Fruit fly (Drosophila melanogaster): Measurements from ENCODE around the gene SAK.

The SAK gene

DNA sequence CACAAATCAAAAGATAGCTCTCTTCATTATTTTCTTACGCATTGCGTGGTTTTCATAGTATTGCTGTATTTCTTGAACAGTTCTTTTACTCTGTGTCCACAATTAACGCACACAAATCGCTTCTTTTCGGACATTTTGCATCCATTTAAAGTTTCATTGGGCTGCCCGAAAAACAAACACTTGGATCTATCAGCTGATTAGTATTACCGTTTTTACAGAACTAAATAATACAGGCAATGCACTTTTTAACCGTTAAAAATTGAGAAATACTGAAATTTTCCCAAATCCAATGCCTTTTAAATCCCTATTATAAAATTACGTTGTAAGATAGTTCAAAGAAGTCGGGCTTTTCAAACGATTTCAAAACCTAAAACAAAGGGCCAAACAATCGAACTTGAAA, 13.4 kb upstream of the SAK start, which contains the start of gene Arv1:
Gene Arv1, minus strand, starts transcription at position 226 of the 400 bp plus-strand sequence.
- TF ChIP-seq cad (GFP tag; optimal IDR thresholded peaks at IDR 0.05) (no peak), dmrt11E (tag; optimal IDR thresholded peaks at IDR 0.05) (no peak), zfh2 (GFP tag; optimal IDR thresholded peaks at IDR 0.05) (no peak), CG9437 (GFP tag; optimal IDR thresholded peaks at IDR 0.05) (no peak), kah (GFP tag; optimal IDR thresholded peaks at IDR 0.05) (no peak), CG17568 (GFP tag; optimal IDR thresholded peaks at IDR 0.05) (no peak), Gug (GFP tag; IDR thresholded peaks at IDR 0.05) (no peak), CG11456 (GFP tag; IDR thresholded peaks at IDR 0.05) (no peak), Blimp-1 (GFP tag; optimal IDR thresholded peaks at IDR 0.05) (no peak), CG12744 (GFP tag; optimal IDR thresholded peaks at IDR 0.05) (no peak), jing (GFP tag; optimal IDR thresholded peaks at IDR 0.05) (no peak), sens-2 (GFP tag; IDR thresholded peaks at IDR 0.05) (no peak), stwl (tag; optimal IDR thresholded peaks at IDR 0.05) (peak; percentile 57), CG15011 (GFP tag; optimal IDR thresholded peaks at IDR 0.05) (no peak), phol (tag; optimal IDR thresholded peaks at IDR 0.05) (peak; percentile 22), Hand (GFP tag; optimal IDR thresholded peaks at IDR 0.05) (no peak), CG8089 (GFP tag; optimal IDR thresholded peaks at IDR 0.05) (no peak), sr (GFP tag; IDR thresholded peaks at IDR 0.05) (no peak), CG3065 (GFP tag; optimal IDR thresholded peaks at IDR 0.05) (no peak), CG15073 (GFP tag; optimal IDR thresholded peaks at IDR 0.05) (no peak), Tbp (GFP tag; optimal IDR thresholded peaks at IDR 0.05) (no peak), Myb (GFP tag; optimal IDR thresholded peaks at IDR 0.05) (peak; percentile 76), CG42726 (GFP tag; IDR thresholded peaks at IDR 0.05; ENCODE audit: partially characterized antibody) (no peak), CG11723 (GFP tag; optimal IDR thresholded peaks at IDR 0.05) (no peak), CG7786 (GFP tag; optimal IDR thresholded peaks at IDR 0.05) (no peak), CG4360 (GFP tag; IDR thresholded peaks at IDR 0.05) (no peak), CG13424 (tag; optimal IDR thresholded peaks at IDR 0.05) (no peak), Pdp1 (GFP tag; optimal IDR thresholded peaks at IDR 0.05) (peak in 1 of 2 experiments; percentile 7), CG1024 (GFP tag; IDR thresholded peaks at IDR 0.05) (no peak), PHDP (tag; optimal IDR thresholded peaks at IDR 0.05) (no peak), MESR4 (GFP tag; optimal IDR thresholded peaks at IDR 0.05) (peak; percentile 54), chinmo (GFP tag; IDR thresholded peaks at IDR 0.05; ENCODE audit: partially characterized antibody) (peak; percentile 72; the same call in 1 of the 4 replicates), pb (GFP tag; optimal IDR thresholded peaks at IDR 0.05) (no peak), CG13287 (GFP tag; IDR thresholded peaks at IDR 0.05; ENCODE audit: partially characterized antibody) (peak; percentile 19; the same call in 1 of the 2 replicates), gfzf (GFP tag; optimal IDR thresholded peaks at IDR 0.05) (peak; percentile 81), CG14860 (GFP tag; IDR thresholded peaks at IDR 0.05; ENCODE audit: partially characterized antibody) (no peak), pum (GFP tag; optimal IDR thresholded peaks at IDR 0.05) (no peak), CG9797 (GFP tag; optimal IDR thresholded peaks at IDR 0.05) (peak; percentile 61), Lpt (GFP tag; optimal IDR thresholded peaks at IDR 0.05) (no peak), unpg (GFP tag; optimal IDR thresholded peaks at IDR 0.05) (no peak), CG30020 (tag; optimal IDR thresholded peaks at IDR 0.05) (peak; percentile 48), ash1 (GFP tag; optimal IDR thresholded peaks at IDR 0.05) (no peak), CG4282 (GFP tag; optimal IDR thresholded peaks at IDR 0.05) (no peak), CG14710 (tag; optimal IDR thresholded peaks at IDR 0.05) (peak; percentile 7), CG12219 (GFP tag; optimal IDR thresholded peaks at IDR 0.05) (no peak), gce (GFP tag; IDR thresholded peaks at IDR 0.05) (no peak), CG2889 (GFP tag; IDR thresholded peaks at IDR 0.05) (no peak), vnd (GFP tag; IDR thresholded peaks at IDR 0.05; ENCODE audit: partially characterized antibody) (no peak), MBD-R2 (GFP tag; IDR thresholded peaks at IDR 0.05) (peak; percentile 59), CG16779 (GFP tag; IDR thresholded peaks at IDR 0.05) (no peak), Aef1 (GFP tag; IDR thresholded peaks at IDR 0.05) (no peak)

All from whole organism, embryonic.